Worm (Caenorhabditis elegans) whole organism, L1 larva: ENCODE data around the gene D2024.18.

Experiments
- C04F5.9 ChIP-seq: sonication (generic microtip); optimal IDR thresholded peaks from 2 replicates; lab custom pipeline; 2016; ENCODE audit warnings: missing genetic modification characterization, missing compliant biosample characterization
- C16A3.4 ChIP-seq: fragments of 150-350 bp; optimal IDR thresholded peaks from 2 replicates; lab custom pipeline; 2014; ENCODE audit warnings: missing biosample characterization, missing genetic modification characterization
- C34B4.2 ChIP-seq: sonication (generic microtip); optimal IDR thresholded peaks from 2 replicates; lab custom pipeline; 2017; ENCODE audit warnings: mild to moderate bottlenecking, missing genetic modification characterization, missing compliant biosample characterization
- F16B12.6 ChIP-seq: fragments of 150-350 bp; optimal IDR thresholded peaks from 2 replicates; lab custom pipeline; 2014; ENCODE audit warnings: missing biosample characterization, missing genetic modification characterization
- Y116A8C.19 ChIP-seq: sonication (generic microtip); optimal IDR thresholded peaks from 2 replicates; lab custom pipeline; 2016; ENCODE audit warnings: missing compliant biosample characterization, missing genetic modification characterization, borderline replicate concordance
- aly-2 ChIP-seq: fragments of 150-350 bp; optimal IDR thresholded peaks from 2 replicates; lab custom pipeline; 2014; ENCODE audit warnings: missing biosample characterization, missing genetic modification characterization
- ama-1 ChIP-seq: fragments of 150-350 bp; optimal IDR thresholded peaks from 2 replicates; lab custom pipeline; 2014
- blmp-1 ChIP-seq: fragments of 150-350 bp; optimal IDR thresholded peaks from 2 replicates; lab custom pipeline; 2014; ENCODE audit warnings: missing biosample characterization, missing genetic modification characterization
- ceh-63 ChIP-seq: fragments of 200-800 bp; sonication (Bioruptor generic); optimal IDR thresholded peaks from 2 replicates; lab custom pipeline; 2018; ENCODE audit warnings: mild to moderate bottlenecking, missing genetic modification characterization, missing compliant biosample characterization
- ceh-88 ChIP-seq: fragments of 200-800 bp; sonication (Bioruptor generic); IDR thresholded peaks from 2 replicates; pipeline ENCODE4 v1.3.6; 2022; ENCODE audit warnings: missing genetic modification characterization, missing compliant biosample characterization
- ceh-90 ChIP-seq: sonication (generic microtip); optimal IDR thresholded peaks from 2 replicates; lab custom pipeline; 2016; ENCODE audit warnings: missing genetic modification characterization, missing compliant biosample characterization
- ces-1 ChIP-seq: fragments of 150-350 bp; optimal IDR thresholded peaks from 2 replicates; lab custom pipeline; 2014; ENCODE audit warnings: missing biosample characterization, missing genetic modification reagents, missing genetic modification characterization
- dsc-1 ChIP-seq: sonication (generic microtip); optimal IDR thresholded peaks from 2 replicates; lab custom pipeline; 2016; ENCODE audit warnings: mild to moderate bottlenecking, missing genetic modification characterization, missing compliant biosample characterization
- efl-3 ChIP-seq: fragments of 200-800 bp; sonication (Bioruptor generic); optimal IDR thresholded peaks from 2 replicates; lab custom pipeline; 2018; ENCODE audit warnings: mild to moderate bottlenecking, missing genetic modification characterization, missing compliant biosample characterization
- egl-27 ChIP-seq, 2 experiments: fragments of 150-350 bp in 1 of 2; sonication (generic microtip); optimal IDR thresholded peaks; 3 replicates each; lab custom pipeline; 2017 to 2018; ENCODE audit warnings: missing biosample characterization in 2 of 2, missing genetic modification characterization in 2 of 2, missing genetic modification reagents in 2 of 2
- elt-2 ChIP-seq: sonication (generic microtip); optimal IDR thresholded peaks from 2 replicates; lab custom pipeline; 2016; ENCODE audit warnings: missing genetic modification characterization, mild to moderate bottlenecking, inconsistent platforms, missing compliant biosample characterization, missing genetic modification reagents
- fkh-4 ChIP-seq: sonication (generic microtip); optimal IDR thresholded peaks from 2 replicates; lab custom pipeline; 2016; ENCODE audit warnings: missing compliant biosample characterization, missing genetic modification characterization, borderline replicate concordance
- fkh-8 ChIP-seq: sonication (generic microtip); optimal IDR thresholded peaks from 2 replicates; lab custom pipeline; 2016; ENCODE audit warnings: mild to moderate bottlenecking, missing genetic modification characterization, missing compliant biosample characterization
- fos-1 ChIP-seq: fragments of 150-350 bp; optimal IDR thresholded peaks from 2 replicates; lab custom pipeline; 2014; ENCODE audit warnings: missing biosample characterization, missing genetic modification characterization
- grh-1 ChIP-seq: fragments of 200-800 bp; sonication (Bioruptor generic); IDR thresholded peaks from 2 replicates; pipeline ENCODE4 v1.3.6; 2022; ENCODE audit warnings: missing genetic modification reagents, missing genetic modification characterization, missing compliant biosample characterization
- hpl-2 ChIP-seq: fragments of 150-350 bp; optimal IDR thresholded peaks from 2 replicates; lab custom pipeline; 2014; ENCODE audit warnings: missing biosample characterization, missing genetic modification reagents, missing genetic modification characterization
- irx-1 ChIP-seq: sonication (generic microtip); optimal IDR thresholded peaks from 2 replicates; lab custom pipeline; 2016; ENCODE audit warnings: missing genetic modification characterization, missing compliant biosample characterization
- lin-13 ChIP-seq: fragments of 150-350 bp; optimal IDR thresholded peaks from 2 replicates; lab custom pipeline; 2014; ENCODE audit warnings: missing biosample characterization, missing genetic modification reagents, missing genetic modification characterization
- lin-14 ChIP-seq: fragments of 200-800 bp; sonication (Bioruptor generic); optimal IDR thresholded peaks from 2 replicates; lab custom pipeline; 2018; ENCODE audit warnings: mild to moderate bottlenecking, missing genetic modification characterization, moderate library complexity, missing compliant biosample characterization
- lin-15B ChIP-seq: fragments of 150-350 bp; sonication (generic microtip); optimal IDR thresholded peaks from 3 replicates; lab custom pipeline; 2014; ENCODE audit warnings: missing biosample characterization, missing genetic modification characterization
- lsy-2 ChIP-seq, 2 experiments: fragments of 150-350 bp; optimal IDR thresholded peaks; 2 replicates each; lab custom pipeline; 2014; ENCODE audit warnings: missing biosample characterization in 2 of 2, missing genetic modification characterization in 2 of 2
- mep-1 ChIP-seq: fragments of 150-350 bp; optimal IDR thresholded peaks from 2 replicates; lab custom pipeline; 2014; ENCODE audit warnings: missing biosample characterization, missing genetic modification characterization
- nhr-12 ChIP-seq: sonication (generic microtip); optimal IDR thresholded peaks from 2 replicates; lab custom pipeline; 2017; ENCODE audit warnings: missing biosample characterization, missing genetic modification characterization
- nhr-19 ChIP-seq: fragments of 200-800 bp; sonication (Bioruptor generic); conservative IDR thresholded peaks from 2 replicates; pipeline ENCODE4 v1.3.6; 2022; ENCODE audit warnings: missing genetic modification characterization, missing compliant biosample characterization
- nhr-20 ChIP-seq: sonication (generic microtip); optimal IDR thresholded peaks from 2 replicates; lab custom pipeline; 2016; ENCODE audit warnings: mild to moderate bottlenecking, missing genetic modification characterization, missing compliant biosample characterization
- nhr-237 ChIP-seq: fragments of 150-350 bp; optimal IDR thresholded peaks from 2 replicates; lab custom pipeline; 2014; ENCODE audit warnings: missing biosample characterization, missing genetic modification characterization
- nhr-77 ChIP-seq: fragments of 150-350 bp; optimal IDR thresholded peaks from 2 replicates; lab custom pipeline; 2014; ENCODE audit warnings: missing biosample characterization, missing genetic modification characterization
- nhr-84 ChIP-seq: sonication (generic microtip); optimal IDR thresholded peaks from 2 replicates; lab custom pipeline; 2017; ENCODE audit warnings: missing biosample characterization, missing genetic modification characterization
- rnt-1 ChIP-seq: sonication (generic microtip); optimal IDR thresholded peaks from 2 replicates; lab custom pipeline; 2016; ENCODE audit warnings: mild to moderate bottlenecking, missing genetic modification characterization, moderate library complexity, missing compliant biosample characterization
- skn-1 ChIP-seq: fragments of 150-350 bp; optimal IDR thresholded peaks from 2 replicates; lab custom pipeline; 2014; ENCODE audit warnings: missing biosample characterization, missing genetic modification characterization
- sox-4 ChIP-seq: sonication (generic microtip); optimal IDR thresholded peaks from 2 replicates; lab custom pipeline; 2016; ENCODE audit warnings: missing genetic modification characterization, missing compliant biosample characterization
- swsn-7 ChIP-seq: sonication (generic microtip); optimal IDR thresholded peaks from 2 replicates; lab custom pipeline; 2016; ENCODE audit warnings: missing genetic modification characterization, missing compliant biosample characterization
- unc-62 ChIP-seq: fragments of 150-350 bp; optimal IDR thresholded peaks from 2 replicates; lab custom pipeline; 2014; ENCODE audit warnings: missing biosample characterization, missing genetic modification reagents, missing genetic modification characterization
- unc-86 ChIP-seq: sonication (generic microtip); optimal IDR thresholded peaks from 2 replicates; lab custom pipeline; 2016; ENCODE audit warnings: missing genetic modification characterization, missing compliant biosample characterization

The D2024.18 gene

ce11 chrIV:7235382-7235917, 14.8 kb upstream of the D2024.18 start (continued):
- no peak for TF ChIP-seq C16A3.4 (tag; lab: Kevin White, UChicago)
- TF ChIP-seq fos-1 (tag; lab: Kevin White, UChicago): no peak
- TF ChIP-seq lin-15B (tag; lab: Kevin White, UChicago): no peak
- TF ChIP-seq irx-1 (tag; lab: Kevin White, UChicago): peak; percentile 49
- TF ChIP-seq elt-2 (tag; lab: Kevin White, UChicago): peak; percentile 85
- peak; percentile 71 for TF ChIP-seq nhr-20 (tag; lab: Kevin White, UChicago)
- TF ChIP-seq aly-2 (tag; lab: Kevin White, UChicago): peak; percentile 0
- peak; percentile 47 to 65 for TF ChIP-seq lsy-2 (tag; optimal IDR thresholded peaks at IDR 0.05; lab: Kevin White, UChicago)
- TF ChIP-seq unc-62 (GFP tag; lab: Kevin White, UChicago): no peak
- no peak for TF ChIP-seq skn-1 (tag; lab: Kevin White, UChicago)
- TF ChIP-seq swsn-7 (tag; lab: Kevin White, UChicago): peak; percentile 46
- TF ChIP-seq fkh-8 (tag; lab: Kevin White, UChicago): peak; percentile 75
- TF ChIP-seq nhr-84 (tag; lab: Kevin White, UChicago): no peak
- TF ChIP-seq grh-1 (GFP tag; lab: Robert Waterston, UW): no peak
- TF ChIP-seq lin-14: peak; percentile 90
- TF ChIP-seq nhr-237 (tag; lab: Kevin White, UChicago): no peak
- TF ChIP-seq nhr-19 (GFP tag; lab: Robert Waterston, UW): peak; percentile 51
- TF ChIP-seq nhr-12 (tag; lab: Kevin White, UChicago): no peak
- TF ChIP-seq mep-1 (tag; lab: Kevin White, UChicago): peak; percentile 55
- no peak for TF ChIP-seq Y116A8C.19 (tag; lab: Kevin White, UChicago)
- peak in 1 of 2 experiments; percentile 15 for TF ChIP-seq egl-27 (tag; optimal IDR thresholded peaks at IDR 0.05; lab: Kevin White, UChicago)
- no peak for TF ChIP-seq F16B12.6 (tag; lab: Kevin White, UChicago)
- TF ChIP-seq ceh-90 (tag; lab: Kevin White, UChicago): no peak
- peak; percentile 7 for TF ChIP-seq unc-86 (tag; lab: Kevin White, UChicago)
- no peak for TF ChIP-seq efl-3 (GFP tag; lab: Kevin White, UChicago)
- no peak for TF ChIP-seq hpl-2 (GFP tag; lab: Kevin White, UChicago)
- TF ChIP-seq ces-1 (GFP tag; lab: Kevin White, UChicago): no peak
- TF ChIP-seq C34B4.2 (tag; lab: Kevin White, UChicago): no peak
- TF ChIP-seq nhr-77 (tag; lab: Kevin White, UChicago): peak; percentile 55
- peak; percentile 53 for TF ChIP-seq dsc-1 (tag; lab: Kevin White, UChicago)
- TF ChIP-seq ama-1: no peak
- TF ChIP-seq lin-13 (GFP tag; lab: Kevin White, UChicago): no peak
- no peak for TF ChIP-seq C04F5.9 (tag; lab: Kevin White, UChicago)
- TF ChIP-seq sox-4 (tag; lab: Kevin White, UChicago): no peak
- peak; percentile 76 for TF ChIP-seq rnt-1
- TF ChIP-seq ceh-88 (GFP tag; lab: Robert Waterston, UW): no peak
- TF ChIP-seq ceh-63 (GFP tag; lab: Kevin White, UChicago): no peak
- TF ChIP-seq, all 84 proteins: peak for 32

ce11 chrIV:7236248-7236772, 13.9 kb upstream of the D2024.18 start:
- TF ChIP-seq C34B4.2 (tag; lab: Kevin White, UChicago): no peak
- TF ChIP-seq blmp-1 (tag; lab: Kevin White, UChicago): peak; percentile 66
- no peak for TF ChIP-seq swsn-7 (tag; lab: Kevin White, UChicago)
- no peak for TF ChIP-seq fkh-4 (tag; lab: Kevin White, UChicago)
- TF ChIP-seq lsy-2 (tag; optimal IDR thresholded peaks at IDR 0.05; lab: Kevin White, UChicago): peak in 1 of 2 experiments; percentile 23
- TF ChIP-seq nhr-20 (tag; lab: Kevin White, UChicago): no peak
- no peak for TF ChIP-seq dsc-1 (tag; lab: Kevin White, UChicago)
